Worm (Caenorhabditis elegans): ENCODE measurements around the gene Y50E8A.1.

DNA sequence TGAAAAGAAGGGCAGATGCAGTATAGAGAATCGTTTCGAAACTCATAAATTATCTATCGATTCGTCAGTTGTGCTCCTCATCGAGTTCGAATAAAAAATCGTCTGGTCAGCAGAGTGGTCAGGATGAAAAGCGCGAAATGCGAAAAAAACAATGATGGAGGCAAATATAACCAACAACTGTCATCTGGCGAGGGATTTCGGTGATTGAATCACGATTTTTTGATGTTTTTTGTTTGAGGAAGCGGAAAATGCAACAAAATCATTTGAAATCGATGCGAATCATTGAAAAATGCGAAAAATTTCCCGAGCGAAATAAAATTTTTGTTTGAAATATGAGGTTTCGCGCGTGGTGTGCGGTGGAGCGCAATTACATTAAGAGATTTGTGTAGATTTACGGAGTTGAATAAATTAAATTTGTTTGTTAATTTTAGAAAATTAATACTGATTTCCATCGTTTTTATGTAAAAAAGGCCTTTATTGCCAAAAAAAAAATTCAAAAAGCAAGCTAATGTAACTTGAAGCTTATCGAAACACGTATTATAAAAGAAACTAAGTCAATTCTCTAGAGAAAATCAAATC lies 7.6 kb downstream of the Y50E8A.1 start, which contains the start of gene unc-61:
- no peak for TF ChIP-seq lsy-2 (tag; optimal IDR thresholded peaks at IDR 0.05)
- TF ChIP-seq nhr-76 (tag; optimal IDR thresholded peaks at IDR 0.05), result no peak
- no peak for TF ChIP-seq pha-4 (tag; optimal IDR thresholded peaks at IDR 0.05)
- TF ChIP-seq ztf-11 (tag; optimal IDR thresholded peaks at IDR 0.05), result no peak
- no peak for TF ChIP-seq nhr-28 (tag; optimal IDR thresholded peaks at IDR 0.05)
